Worm (Caenorhabditis elegans) whole organism, young adult: ENCODE measurements around the gene K09C6.8.

Source experiments
- K12H6.12 ChIP-seq: fragments of 200-800 bp; sonication (Bioruptor generic); optimal IDR thresholded peaks from 2 replicates; lab custom pipeline; 2018; ENCODE audit warnings: mild to moderate bottlenecking, missing genetic modification characterization, missing compliant biosample characterization
- pha-4 ChIP-seq: fragments of 150-350 bp; sonication (generic microtip); optimal IDR thresholded peaks from 2 replicates; lab custom pipeline; 2014; ENCODE audit warnings: missing biosample characterization, missing genetic modification reagents, missing genetic modification characterization
- snpc-1.3 ChIP-seq: sonication (generic microtip); optimal IDR thresholded peaks from 2 replicates; lab custom pipeline; 2017; ENCODE audit warnings: missing genetic modification characterization, mild to moderate bottlenecking, missing compliant biosample characterization, antibody characterized with exemption, moderate library complexity, missing genotype, missing genetic modification reagents; ENCODE audit not compliant: insufficient read depth

DNA sequence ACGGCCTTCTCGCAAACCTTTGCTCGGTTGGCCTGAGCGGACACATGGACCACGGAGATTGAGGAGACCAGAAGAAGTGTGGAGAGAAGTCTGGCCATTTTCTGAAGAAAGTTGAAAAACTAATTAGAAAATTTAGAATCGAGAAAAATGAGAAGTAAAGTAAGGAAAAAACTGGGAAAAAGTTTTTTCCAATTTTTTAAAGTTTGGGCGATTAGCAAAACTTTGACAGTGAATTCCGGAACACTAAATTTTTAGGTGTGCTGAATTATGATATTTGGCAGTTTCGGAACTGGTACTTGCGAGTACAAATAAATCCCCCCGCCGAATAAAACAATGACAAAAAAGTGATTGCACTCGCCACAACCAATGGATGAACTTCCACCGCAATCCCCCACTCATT is 23.7 kb upstream of the K09C6.8 start, which contains the start of gene T02B11.3:
- no peak for TF ChIP-seq K12H6.12 (tag; lab: Kevin White, UChicago)
- no peak for TF ChIP-seq snpc-1.3 (tag; lab: Kevin White, UChicago)
- TF ChIP-seq pha-4 (tag; lab: Kevin White, UChicago) = no peak
